In genomic region chrV:11436407-11436806, ce11 we compare ENCODE assay signal across 4 worm cellular contexts.
A peak's percentile ranks its signal among the peaks of the same experiment; 100 is the strongest.
TF ChIP-seq lines count a peak whose summit lies in the region.

No protein-coding gene starts in this region.

TF ChIP-seq in whole organism, L1 larva, 84 proteins besides CTCF, POLR2A, EP300 and RAD21:
- TF ChIP-seq lin-14 (GFP tag; optimal IDR thresholded peaks at IDR 0.05; lab: Kevin White, UChicago): peak; percentile 33
- TF ChIP-seq nhr-90 (tag; optimal IDR thresholded peaks at IDR 0.05; lab: Kevin White, UChicago; ENCODE audit: poor library complexity): no peak
TF ChIP-seq in whole organism, L1 larva: peak in this region for 1.

TF ChIP-seq in whole organism, L4 larva, 104 proteins besides CTCF, POLR2A, EP300 and RAD21:
- TF ChIP-seq aha-1 (tag; lab: Kevin White, UChicago): peak; percentile 80
- no peak for TF ChIP-seq sdz-12 (GFP tag; optimal IDR thresholded peaks at IDR 0.05; lab: Kevin White, UChicago)
TF ChIP-seq in whole organism, L4 larva: peak in this region for 1.

TF ChIP-seq in whole organism, late embryonic, 69 proteins besides CTCF, POLR2A, EP300 and RAD21:
- TF ChIP-seq ttx-3 (tag; optimal IDR thresholded peaks at IDR 0.05; lab: Kevin White, UChicago) (no peak), K09A11.1 (tag; optimal IDR thresholded peaks at IDR 0.05; lab: Kevin White, UChicago; ENCODE audit: insufficient read depth) (no peak), madf-2 (tag; optimal IDR thresholded peaks at IDR 0.05; lab: Kevin White, UChicago) (no peak), unc-42 (tag; optimal IDR thresholded peaks at IDR 0.05; lab: Kevin White, UChicago) (peak; percentile 39)

TF ChIP-seq in whole organism, mixed stage, embryonic, 35 proteins besides CTCF, POLR2A, EP300 and RAD21:
- TF ChIP-seq nhr-12 (tag; optimal IDR thresholded peaks at IDR 0.05; lab: Kevin White, UChicago) (no peak), flh-1 (GFP tag; optimal IDR thresholded peaks at IDR 0.05; lab: Kevin White, UChicago) (no peak), hlh-1 (tag; optimal IDR thresholded peaks at IDR 0.05; lab: Kevin White, UChicago) (no peak), cnd-1 (tag; optimal IDR thresholded peaks at IDR 0.05; lab: Kevin White, UChicago) (no peak), nhr-28 (tag; optimal IDR thresholded peaks at IDR 0.05; lab: Kevin White, UChicago) (no peak), sem-2 (GFP tag; optimal IDR thresholded peaks at IDR 0.05; lab: Kevin White, UChicago) (no peak), blmp-1 (tag; optimal IDR thresholded peaks at IDR 0.05; lab: Kevin White, UChicago) (no peak), lsy-2 (tag; optimal IDR thresholded peaks at IDR 0.05; lab: Kevin White, UChicago) (no peak), zip-8 (tag; optimal IDR thresholded peaks at IDR 0.05; lab: Kevin White, UChicago) (peak; percentile 47), elt-1 (tag; optimal IDR thresholded peaks at IDR 0.05; lab: Kevin White, UChicago; ENCODE audit: borderline replicate concordance, insufficient read depth) (no peak), ces-1 (GFP tag; optimal IDR thresholded peaks at IDR 0.05; lab: Kevin White, UChicago) (peak; percentile 67), unc-120 (tag; optimal IDR thresholded peaks at IDR 0.05; lab: Kevin White, UChicago; ENCODE audit: poor library complexity, severe bottlenecking) (no peak), mls-2 (tag; optimal IDR thresholded peaks at IDR 0.05; lab: Kevin White, UChicago) (no peak)

Comparison
In these comparisons a context has a peak if more than half of its experiments do, and no peak if none do; other contexts are left out.
1. Of the 29 proteins assayed by ChIP-seq in both whole organism, L4 larva and whole organism, L1 larva: peak only in whole organism, L4 larva: aha-1; only in whole organism, L1 larva: none; in both: none; in neither: 28.